Worm (Caenorhabditis elegans) whole organism, late embryonic: ENCODE results near the gene mog-5.

Experiments
- ama-1 ChIP-seq: fragments of 150-350 bp; optimal IDR thresholded peaks from 2 replicates; lab custom pipeline; 2014
- madf-2 ChIP-seq: sonication (generic microtip); optimal IDR thresholded peaks from 2 replicates; lab custom pipeline; 2017; ENCODE audit warnings: missing genetic modification characterization, missing compliant biosample characterization
- tbx-7 ChIP-seq: sonication (generic microtip); optimal IDR thresholded peaks from 2 replicates; lab custom pipeline; 2016; ENCODE audit warnings: missing genotype, missing genetic modification characterization, missing compliant biosample characterization

DNA sequence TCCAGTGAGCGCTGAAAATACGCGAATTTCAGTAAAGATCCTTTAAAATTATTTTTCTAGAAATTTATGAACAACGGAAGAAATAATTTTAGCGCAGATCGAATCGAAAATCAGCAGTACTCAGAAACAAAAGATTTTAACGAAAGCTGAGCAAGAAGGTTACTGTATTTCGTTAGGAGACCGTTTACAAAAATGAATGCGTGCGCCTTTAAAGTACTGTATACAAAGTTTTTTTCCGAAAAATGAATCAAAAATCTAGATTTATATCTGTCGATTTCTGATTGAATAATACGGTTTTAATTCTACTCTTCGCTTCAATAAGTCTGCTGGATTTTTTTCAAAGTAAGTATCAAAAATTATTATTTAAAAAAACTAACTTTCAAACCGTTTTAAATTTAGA is 14.7 kb downstream of the mog-5 start, which contains the start of the genes EEED8.14 and EEED8.3:
- TF ChIP-seq tbx-7 (no peak), madf-2 (tag; lab: Kevin White, UChicago) (no peak), ama-1 (lab: Kevin White, UChicago) (no peak)
